Fruit fly (Drosophila melanogaster) whole organism, embryonic: Measurements from ENCODE around the gene CG31548.

Source experiments
- Blimp-1 ChIP-seq: fragments of 200-800 bp; sonication (Bioruptor generic); optimal IDR thresholded peaks from 3 replicates; lab custom pipeline; 2018; ENCODE audit warnings: missing biosample characterization, missing genetic modification characterization, mild to moderate bottlenecking, moderate library complexity, missing genetic modification reagents
- CG12236 ChIP-seq: fragments of 200-800 bp; sonication (Bioruptor generic); optimal IDR thresholded peaks from 2 replicates; lab custom pipeline; 2016; ENCODE audit warnings: missing biosample characterization, missing genetic modification characterization
- CG12391 ChIP-seq: fragments of 200-800 bp; sonication (Bioruptor generic); optimal IDR thresholded peaks from 3 replicates; lab custom pipeline; 2018; ENCODE audit warnings: missing biosample characterization, mild to moderate bottlenecking, missing genetic modification characterization, moderate library complexity
- CG12744 ChIP-seq: fragments of 200-800 bp; sonication (Bioruptor generic); optimal IDR thresholded peaks from 2 replicates; lab custom pipeline; 2016; ENCODE audit warnings: missing biosample characterization, missing genetic modification characterization
- CG13894 ChIP-seq: fragments of 200-800 bp; sonication (Bioruptor generic); optimal IDR thresholded peaks from 3 replicates; lab custom pipeline; 2018; ENCODE audit warnings: missing biosample characterization, mild to moderate bottlenecking, missing genetic modification characterization, moderate library complexity
- CG1529 ChIP-seq: fragments of 200-800 bp; sonication (Bioruptor generic); optimal IDR thresholded peaks from 3 replicates; lab custom pipeline; 2018; ENCODE audit warnings: missing biosample characterization, missing genetic modification characterization
- CG1647 ChIP-seq: fragments of 200-800 bp; sonication (Bioruptor generic); optimal IDR thresholded peaks from 3 replicates; lab custom pipeline; 2016; ENCODE audit warnings: missing biosample characterization, missing genetic modification characterization
- CG16813 ChIP-seq: fragments of 200-800 bp; sonication (Bioruptor generic); IDR thresholded peaks from 3 replicates; pipeline ENCODE4 v1.3.6; 2022; ENCODE audit warnings: missing biosample characterization, missing genetic modification characterization; ENCODE audit not compliant: partially characterized antibody
- CG33213 ChIP-seq: fragments of 200-800 bp; sonication (Bioruptor generic); optimal IDR thresholded peaks from 3 replicates; lab custom pipeline; 2016; ENCODE audit warnings: missing biosample characterization, missing genetic modification characterization
- CG34224 ChIP-seq: fragments of 200-800 bp; sonication (Bioruptor generic); IDR thresholded peaks from 3 replicates; pipeline ENCODE4 v1.3.6; 2022; ENCODE audit warnings: missing biosample characterization, missing genetic modification characterization; ENCODE audit not compliant: partially characterized antibody
- CG4282 ChIP-seq: fragments of 200-800 bp; sonication (Bioruptor generic); optimal IDR thresholded peaks from 2 replicates; lab custom pipeline; 2016; ENCODE audit warnings: missing biosample characterization, missing genetic modification characterization
- CG4707 ChIP-seq: fragments of 200-800 bp; sonication (Bioruptor generic); optimal IDR thresholded peaks from 2 replicates; lab custom pipeline; 2018; ENCODE audit warnings: missing biosample characterization, mild to moderate bottlenecking, missing genetic modification characterization, moderate library complexity
- CG6272 ChIP-seq: fragments of 200-800 bp; sonication (Bioruptor generic); IDR thresholded peaks from 2 replicates; pipeline ENCODE4 v1.3.6; 2022; ENCODE audit warnings: missing biosample characterization, missing genetic modification characterization
- CG7556 ChIP-seq: fragments of 200-800 bp; sonication (Bioruptor generic); optimal IDR thresholded peaks from 2 replicates; lab custom pipeline; 2017; ENCODE audit warnings: missing biosample characterization, mild to moderate bottlenecking, missing genetic modification characterization
- CG7963 ChIP-seq: fragments of 200-800 bp; sonication (Bioruptor generic); IDR thresholded peaks from 3 replicates; pipeline ENCODE4 v1.3.6; 2022; ENCODE audit warnings: missing biosample characterization, missing genetic modification characterization; ENCODE audit not compliant: partially characterized antibody
- CG8281 ChIP-seq: fragments of 200-800 bp; sonication (Bioruptor generic); optimal IDR thresholded peaks from 2 replicates; lab custom pipeline; 2018; ENCODE audit warnings: missing biosample characterization, mild to moderate bottlenecking, missing genetic modification characterization, moderate library complexity
- CG9215 ChIP-seq: fragments of 200-800 bp; sonication (Bioruptor generic); IDR thresholded peaks from 2 replicates; pipeline ENCODE4 v1.3.6; 2022; ENCODE audit warnings: missing biosample characterization, missing genetic modification characterization
- CG9437 ChIP-seq: fragments of 200-800 bp; sonication (Bioruptor generic); optimal IDR thresholded peaks from 2 replicates; lab custom pipeline; 2018; ENCODE audit warnings: missing biosample characterization, mild to moderate bottlenecking, missing genetic modification characterization
- Dek ChIP-seq: fragments of 200-800 bp; sonication (Bioruptor generic); optimal IDR thresholded peaks from 3 replicates; lab custom pipeline; 2019; ENCODE audit warnings: missing biosample characterization, mild to moderate bottlenecking, missing genetic modification characterization, moderate library complexity
- Dip3 ChIP-seq: fragments of 200-800 bp; sonication (Bioruptor generic); optimal IDR thresholded peaks from 3 replicates; lab custom pipeline; 2016; ENCODE audit warnings: missing biosample characterization, missing genetic modification characterization
- E2f2 ChIP-seq: fragments of 200-800 bp; sonication (Bioruptor generic); IDR thresholded peaks from 2 replicates; pipeline ENCODE4 v1.3.6; 2022; ENCODE audit warnings: missing biosample characterization, missing genetic modification characterization
- Gug ChIP-seq: fragments of 200-800 bp; sonication (Bioruptor generic); IDR thresholded peaks from 4 replicates; pipeline ENCODE4 v1.3.6; 2022; ENCODE audit warnings: missing biosample characterization, missing genetic modification characterization
- HLHmδ ChIP-seq: fragments of 200-800 bp; sonication (Bioruptor generic); optimal IDR thresholded peaks from 2 replicates; lab custom pipeline; 2018; ENCODE audit warnings: missing biosample characterization, mild to moderate bottlenecking, missing genetic modification characterization, moderate library complexity
- Lhr ChIP-seq: fragments of 200-800 bp; sonication (Bioruptor generic); optimal IDR thresholded peaks from 3 replicates; lab custom pipeline; 2017; ENCODE audit warnings: mild to moderate bottlenecking, missing biosample characterization, missing genetic modification reagents, missing genetic modification characterization
- MTF-1 ChIP-seq: fragments of 200-800 bp; sonication (Bioruptor generic); optimal IDR thresholded peaks from 2 replicates; lab custom pipeline; 2018; ENCODE audit warnings: missing biosample characterization, mild to moderate bottlenecking, missing genetic modification characterization, borderline replicate concordance
- Med ChIP-seq: fragments of 200-800 bp; sonication (Bioruptor generic); peaks from one replicate; lab custom pipeline; 2016; ENCODE audit warnings: missing biosample characterization, missing genetic modification characterization, mild to moderate bottlenecking, inconsistent platforms, moderate library complexity
- Nf-YA ChIP-seq: fragments of 200-800 bp; sonication (Bioruptor generic); IDR thresholded peaks from 2 replicates; pipeline ENCODE4 v1.3.6; 2022; ENCODE audit warnings: missing biosample characterization, missing genetic modification characterization
- Oaz ChIP-seq: fragments of 200-800 bp; sonication (Bioruptor generic); IDR thresholded peaks from 2 replicates; pipeline ENCODE4 v1.3.6; 2022; ENCODE audit warnings: missing biosample characterization, missing genetic modification characterization
- Ptx1 ChIP-seq: fragments of 200-800 bp; sonication (Bioruptor generic); IDR thresholded peaks from 2 replicates; pipeline ENCODE4 v1.3.6; 2022; ENCODE audit warnings: missing biosample characterization, missing genetic modification characterization
- Stat92E ChIP-seq, 3 experiments: fragments of >200 bp in 2 of 3; fragments of 200-800 bp in 1 of 3; sonication (Bioruptor generic) in 1 of 3; optimal IDR thresholded peaks; 2 replicates each; lab custom pipeline; 2017 to 2019; ENCODE audit warnings: missing biosample characterization in 3 of 3, missing genetic modification characterization in 3 of 3, mild to moderate bottlenecking in 1 of 3, moderate library complexity in 1 of 3
- Taf1 ChIP-seq: fragments of 200-800 bp; sonication (Bioruptor generic); IDR thresholded peaks from 2 replicates; pipeline ENCODE4 v1.3.6; 2022; ENCODE audit warnings: missing biosample characterization, missing genetic modification characterization
- abd-A ChIP-seq: fragments of 200-800 bp; sonication (Bioruptor generic); optimal IDR thresholded peaks from 3 replicates; lab custom pipeline; 2019; ENCODE audit warnings: missing biosample characterization, mild to moderate bottlenecking, missing genetic modification characterization, moderate library complexity
- al ChIP-seq: fragments of 200-800 bp; sonication (Bioruptor generic); IDR thresholded peaks from 2 replicates; pipeline ENCODE4 v1.3.6; 2022; ENCODE audit warnings: missing biosample characterization, missing genetic modification characterization
- br ChIP-seq: fragments of >200 bp; optimal IDR thresholded peaks from 2 replicates; lab custom pipeline; 2017
- caup ChIP-seq: fragments of 200-800 bp; sonication (Bioruptor generic); optimal IDR thresholded peaks from 3 replicates; lab custom pipeline; 2017; ENCODE audit warnings: missing biosample characterization, mild to moderate bottlenecking, missing genetic modification characterization, moderate library complexity; ENCODE audit not compliant: severe bottlenecking
- ci ChIP-seq: fragments of 200-800 bp; sonication (Bioruptor generic); IDR thresholded peaks from 3 replicates; pipeline ENCODE4 v1.3.6; 2022; ENCODE audit warnings: missing biosample characterization, missing genetic modification characterization
- crc ChIP-seq: fragments of 200-800 bp; sonication (Bioruptor generic); optimal IDR thresholded peaks from 2 replicates; lab custom pipeline; 2016; ENCODE audit warnings: missing biosample characterization, missing genetic modification characterization
- crp ChIP-seq, 2 experiments: fragments of 200-800 bp; sonication (Bioruptor generic); optimal IDR thresholded peaks; 2 replicates in 1 of 2; 3 replicates in 1 of 2; lab custom pipeline; 2017; ENCODE audit warnings: missing biosample characterization in 2 of 2, missing genetic modification characterization in 2 of 2, mild to moderate bottlenecking in 1 of 2, moderate library complexity in 1 of 2
- fru ChIP-seq: fragments of >200 bp; optimal IDR thresholded peaks from 2 replicates; lab custom pipeline; 2017
- grn ChIP-seq: fragments of 200-800 bp; sonication (Bioruptor generic); optimal IDR thresholded peaks from 3 replicates; lab custom pipeline; 2017; ENCODE audit warnings: missing biosample characterization, missing genetic modification characterization
- hth ChIP-seq: fragments of >200 bp; optimal IDR thresholded peaks from 2 replicates; lab custom pipeline; 2017; ENCODE audit warnings: inconsistent platforms
- jing ChIP-seq: fragments of 200-800 bp; sonication (Bioruptor generic); optimal IDR thresholded peaks from 2 replicates; lab custom pipeline; 2018; ENCODE audit warnings: missing biosample characterization, mild to moderate bottlenecking, missing genetic modification characterization
- odd ChIP-seq: fragments of 200-800 bp; sonication (Bioruptor generic); optimal IDR thresholded peaks from 2 replicates; lab custom pipeline; 2017; ENCODE audit warnings: missing biosample characterization, mild to moderate bottlenecking, missing genetic modification characterization
- phol ChIP-seq: fragments of 200-800 bp; sonication (Bioruptor generic); optimal IDR thresholded peaks from 3 replicates; lab custom pipeline; 2018; ENCODE audit warnings: missing biosample characterization, mild to moderate bottlenecking, missing genetic modification characterization, moderate library complexity
- pzg ChIP-seq: fragments of 200-800 bp; sonication (Bioruptor generic); optimal IDR thresholded peaks from 3 replicates; lab custom pipeline; 2018; ENCODE audit warnings: missing biosample characterization, mild to moderate bottlenecking, missing genetic modification characterization, moderate library complexity
- row ChIP-seq: fragments of 200-800 bp; sonication (Bioruptor generic); IDR thresholded peaks from 3 replicates; pipeline ENCODE4 v1.3.6; 2022; ENCODE audit warnings: missing biosample characterization, missing genetic modification characterization
- run ChIP-seq: fragments of 200-800 bp; sonication (Bioruptor generic); optimal IDR thresholded peaks from 3 replicates; lab custom pipeline; 2018; ENCODE audit warnings: missing biosample characterization, mild to moderate bottlenecking, missing genetic modification characterization
- scrt ChIP-seq: fragments of 200-800 bp; sonication (Bioruptor generic); optimal IDR thresholded peaks from 2 replicates; lab custom pipeline; 2018; ENCODE audit warnings: missing biosample characterization, mild to moderate bottlenecking, missing genetic modification characterization, moderate library complexity
- vnd ChIP-seq: fragments of 200-800 bp; sonication (Bioruptor generic); IDR thresholded peaks from 3 replicates; pipeline ENCODE4 v1.3.6; 2022; ENCODE audit warnings: missing biosample characterization, missing genetic modification characterization; ENCODE audit not compliant: partially characterized antibody

The CG31548 gene

dm6 chr3R:5624115-5624878 is 12.4 kb downstream of the CG31548 start, which contains the start of the genes Dph4, Spec2 and RpL13A (continued):
- peak; percentile 94 for TF ChIP-seq CG12236
- no peak for TF ChIP-seq Oaz
- peak; percentile 81 for TF ChIP-seq Dek (tag; lab: Kevin White, UChicago)
- peak; percentile 97 for TF ChIP-seq Lhr (GFP tag; lab: Kevin White, UChicago)
- TF ChIP-seq ci (GFP tag; lab: Robert Waterston, UW) = no peak
- TF ChIP-seq MTF-1 (GFP tag; lab: Kevin White, UChicago) = peak; percentile 98
- TF ChIP-seq Med = peak; percentile 99
- TF ChIP-seq phol (tag; lab: Kevin White, UChicago) = peak; percentile 94
- no peak for TF ChIP-seq Gug (GFP tag; lab: Robert Waterston, UW)
- peak; percentile 71 for TF ChIP-seq CG8281
- no peak for TF ChIP-seq CG7963 (GFP tag; lab: Robert Waterston, UW)
- TF ChIP-seq Stat92E (GFP tag; optimal IDR thresholded peaks at IDR 0.05; lab: Kevin White, UChicago) = peak in 1 of 3 experiments; percentile 59
- TF ChIP-seq CG4282 (GFP tag; lab: Kevin White, UChicago) = peak; percentile 86
- TF ChIP-seq row = no peak
- peak; percentile 93 for TF ChIP-seq CG4707 (GFP tag; lab: Kevin White, UChicago)
- TF ChIP-seq Blimp-1 = peak; percentile 65
- TF ChIP-seq Taf1 (GFP tag; lab: Robert Waterston, UW) = no peak
- peak; percentile 91 for TF ChIP-seq CG12391 (tag; lab: Kevin White, UChicago)
- TF ChIP-seq CG6272 = peak; percentile 49; the same call in 1 of the 2 replicates
- TF ChIP-seq CG12744 = peak; percentile 93
- TF ChIP-seq Dip3 (GFP tag; lab: Kevin White, UChicago) = peak; percentile 89
- TF ChIP-seq abd-A (tag; lab: Kevin White, UChicago) = no peak
- peak; percentile 95 for TF ChIP-seq odd
- TF ChIP-seq fru (lab: Kevin White, UChicago) = no peak
- no peak for TF ChIP-seq Ptx1 (GFP tag; lab: Robert Waterston, UW)
- TF ChIP-seq HLHmδ (GFP tag; lab: Kevin White, UChicago) = peak; percentile 100
- peak; percentile 82 for TF ChIP-seq CG9437 (GFP tag; lab: Kevin White, UChicago)
- TF ChIP-seq crc (GFP tag; lab: Kevin White, UChicago) = peak; percentile 90
- peak; percentile 72 for TF ChIP-seq jing (GFP tag; lab: Kevin White, UChicago)
- no peak for TF ChIP-seq br (lab: Kevin White, UChicago)
- TF ChIP-seq Nf-YA (GFP tag; lab: Robert Waterston, UW) = no peak
- TF ChIP-seq crp (GFP tag; optimal IDR thresholded peaks at IDR 0.05; lab: Kevin White, UChicago) = peak in 1 of 2 experiments; percentile 67
- TF ChIP-seq grn (GFP tag; lab: Kevin White, UChicago) = peak; percentile 76
- TF ChIP-seq CG9215 = no peak
- peak; percentile 89 for TF ChIP-seq scrt (GFP tag; lab: Kevin White, UChicago)
- TF ChIP-seq CG13894 = peak; percentile 82
- TF ChIP-seq al (GFP tag; lab: Robert Waterston, UW) = no peak
- no peak for TF ChIP-seq E2f2
- no peak for TF ChIP-seq CG16813 (GFP tag; lab: Robert Waterston, UW)
- peak; percentile 84 for TF ChIP-seq CG7556 (GFP tag; lab: Kevin White, UChicago)
- TF ChIP-seq pzg (GFP tag; lab: Kevin White, UChicago) = peak; percentile 98
- peak; percentile 88 for TF ChIP-seq CG1529
- peak; percentile 98 for TF ChIP-seq caup (GFP tag; lab: Kevin White, UChicago)
- no peak for TF ChIP-seq hth (lab: Kevin White, UChicago)
- peak; percentile 82 for TF ChIP-seq CG1647 (GFP tag; lab: Kevin White, UChicago)
- no peak for TF ChIP-seq CG34224 (GFP tag; lab: Robert Waterston, UW)
- TF ChIP-seq CG33213 (GFP tag; lab: Kevin White, UChicago) = peak; percentile 98
- no peak for TF ChIP-seq vnd (GFP tag; lab: Robert Waterston, UW)
- peak; percentile 75 for TF ChIP-seq run (tag; lab: Kevin White, UChicago)
